Fruit fly (Drosophila melanogaster) whole organism, embryonic: Measurements from ENCODE around the gene CG11893.
A peak's percentile ranks its signal among the peaks of the same experiment; 100 is the strongest.

Experiments
- Abd-B ChIP-seq: fragments of 200-800 bp; sonication (Bioruptor generic); optimal IDR thresholded peaks from 2 replicates; lab custom pipeline; 2018; ENCODE audit warnings: missing biosample characterization, mild to moderate bottlenecking, missing genetic modification characterization, moderate library complexity
- BEAF-32 ChIP-seq: fragments of 200-800 bp; sonication (Bioruptor generic); optimal IDR thresholded peaks from 3 replicates; lab custom pipeline; 2017; ENCODE audit warnings: missing biosample characterization, missing genetic modification characterization, mild to moderate bottlenecking, moderate library complexity, missing genetic modification reagents
- CG12299 ChIP-seq: fragments of 200-800 bp; sonication (Bioruptor generic); optimal IDR thresholded peaks from 2 replicates; lab custom pipeline; 2018; ENCODE audit warnings: missing biosample characterization, mild to moderate bottlenecking, missing genetic modification characterization
- CG1233 ChIP-seq: fragments of 200-800 bp; sonication (Bioruptor generic); optimal IDR thresholded peaks from 4 replicates; lab custom pipeline; 2018; ENCODE audit warnings: missing biosample characterization, mild to moderate bottlenecking, missing genetic modification characterization
- CG4617 ChIP-seq: fragments of 200-800 bp; sonication (Bioruptor generic); optimal IDR thresholded peaks from 3 replicates; lab custom pipeline; 2016; ENCODE audit warnings: missing biosample characterization, missing genetic modification characterization, borderline replicate concordance
- CG6791 ChIP-seq: fragments of 200-800 bp; sonication (Bioruptor generic); IDR thresholded peaks from 3 replicates; pipeline ENCODE4 v1.3.6; 2022; ENCODE audit warnings: missing biosample characterization, missing genetic modification characterization; ENCODE audit not compliant: partially characterized antibody
- CG7839 ChIP-seq: fragments of 200-800 bp; sonication (Bioruptor generic); optimal IDR thresholded peaks from 3 replicates; lab custom pipeline; 2018; ENCODE audit warnings: missing biosample characterization, mild to moderate bottlenecking, missing genetic modification characterization, moderate library complexity
- CG9797 ChIP-seq: fragments of 200-800 bp; sonication (Bioruptor generic); optimal IDR thresholded peaks from 3 replicates; lab custom pipeline; 2018; ENCODE audit warnings: missing biosample characterization, mild to moderate bottlenecking, missing genetic modification characterization
- Dip2 ChIP-seq: fragments of 200-800 bp; sonication (Bioruptor generic); IDR thresholded peaks from 2 replicates; pipeline ENCODE4 v1.3.6; 2022; ENCODE audit warnings: missing biosample characterization, missing genetic modification characterization
- Dll ChIP-seq: fragments of 200-800 bp; sonication (Bioruptor generic); IDR thresholded peaks from 4 replicates; pipeline ENCODE4 v1.3.6; 2022; ENCODE audit warnings: missing biosample characterization, missing genetic modification characterization; ENCODE audit not compliant: partially characterized antibody
- Dp ChIP-seq: fragments of 200-800 bp; sonication (Bioruptor generic); optimal IDR thresholded peaks from 2 replicates; lab custom pipeline; 2018; ENCODE audit warnings: missing biosample characterization, mild to moderate bottlenecking, missing genetic modification characterization, moderate library complexity
- Hand ChIP-seq: fragments of 200-800 bp; sonication (Bioruptor generic); optimal IDR thresholded peaks from 2 replicates; lab custom pipeline; 2017; ENCODE audit warnings: mild to moderate bottlenecking, missing biosample characterization, missing genetic modification reagents, missing genetic modification characterization
- MBD-R2 ChIP-seq: fragments of 200-800 bp; sonication (Bioruptor generic); IDR thresholded peaks from 2 replicates; pipeline ENCODE4 v1.3.6; 2022; ENCODE audit warnings: missing biosample characterization, missing genetic modification characterization
- MESR4 ChIP-seq: fragments of 200-800 bp; sonication (Bioruptor generic); optimal IDR thresholded peaks from 2 replicates; lab custom pipeline; 2018; ENCODE audit warnings: missing biosample characterization, mild to moderate bottlenecking, missing genetic modification characterization, moderate library complexity
- Meics ChIP-seq: fragments of 200-800 bp; sonication (Bioruptor generic); optimal IDR thresholded peaks from 2 replicates; lab custom pipeline; 2017; ENCODE audit warnings: missing biosample characterization, mild to moderate bottlenecking, missing genetic modification characterization
- Rfx ChIP-seq: fragments of 200-800 bp; sonication (Bioruptor generic); IDR thresholded peaks from 2 replicates; pipeline ENCODE4 v1.3.6; 2022; ENCODE audit warnings: missing biosample characterization, missing genetic modification characterization
- Sin3A ChIP-seq: fragments of >200 bp; optimal IDR thresholded peaks from 2 replicates; lab custom pipeline; 2018
- YL-1 ChIP-seq: fragments of 200-800 bp; sonication (Bioruptor generic); optimal IDR thresholded peaks from 3 replicates; lab custom pipeline; 2017; ENCODE audit warnings: missing biosample characterization, mild to moderate bottlenecking, missing genetic modification characterization
- chinmo ChIP-seq: fragments of 200-800 bp; sonication (Bioruptor generic); IDR thresholded peaks from 4 replicates; pipeline ENCODE4 v1.3.6; 2022; ENCODE audit warnings: missing biosample characterization, missing genetic modification characterization; ENCODE audit not compliant: partially characterized antibody
- eyg ChIP-seq: fragments of 200-800 bp; sonication (Bioruptor generic); optimal IDR thresholded peaks from 3 replicates; lab custom pipeline; 2016; ENCODE audit warnings: missing biosample characterization, missing genetic modification characterization
- fd3F ChIP-seq: fragments of 200-800 bp; sonication (Bioruptor generic); optimal IDR thresholded peaks from 2 replicates; lab custom pipeline; 2018; ENCODE audit warnings: missing biosample characterization, mild to moderate bottlenecking, missing genetic modification characterization, moderate library complexity
- gfzf ChIP-seq: fragments of 200-800 bp; sonication (Bioruptor generic); optimal IDR thresholded peaks from 2 replicates; lab custom pipeline; 2016; ENCODE audit warnings: missing biosample characterization, mild to moderate bottlenecking, missing genetic modification characterization, moderate library complexity
- kah ChIP-seq: fragments of 200-800 bp; sonication (Bioruptor generic); optimal IDR thresholded peaks from 2 replicates; lab custom pipeline; 2018; ENCODE audit warnings: missing biosample characterization, mild to moderate bottlenecking, missing genetic modification characterization
- mam ChIP-seq: fragments of 200-800 bp; sonication (Bioruptor generic); optimal IDR thresholded peaks from 3 replicates; lab custom pipeline; 2016; ENCODE audit warnings: missing biosample characterization, missing genetic modification characterization
- pzg ChIP-seq: fragments of 200-800 bp; sonication (Bioruptor generic); optimal IDR thresholded peaks from 3 replicates; lab custom pipeline; 2018; ENCODE audit warnings: missing biosample characterization, mild to moderate bottlenecking, missing genetic modification characterization, moderate library complexity
- schlank ChIP-seq: fragments of 200-800 bp; sonication (Bioruptor generic); optimal IDR thresholded peaks from 2 replicates; lab custom pipeline; 2018; ENCODE audit warnings: missing biosample characterization, mild to moderate bottlenecking, missing genetic modification characterization
- sd ChIP-seq: fragments of 200-800 bp; sonication (Bioruptor generic); optimal IDR thresholded peaks from 3 replicates; lab custom pipeline; 2018; ENCODE audit warnings: missing biosample characterization, mild to moderate bottlenecking, missing genetic modification characterization, moderate library complexity
- sens-2 ChIP-seq: fragments of 200-800 bp; sonication (Bioruptor generic); IDR thresholded peaks from 2 replicates; pipeline ENCODE4 v1.3.6; 2022; ENCODE audit warnings: missing biosample characterization, missing genetic modification characterization
- slp2 ChIP-seq: fragments of 200-800 bp; sonication (Bioruptor generic); optimal IDR thresholded peaks from 2 replicates; lab custom pipeline; 2016; ENCODE audit warnings: missing biosample characterization, missing genetic modification characterization
- stwl ChIP-seq: fragments of 200-800 bp; sonication (Bioruptor generic); optimal IDR thresholded peaks from 3 replicates; lab custom pipeline; 2018; ENCODE audit warnings: missing biosample characterization, mild to moderate bottlenecking, missing genetic modification characterization, moderate library complexity
- wdn ChIP-seq: fragments of 200-800 bp; sonication (Bioruptor generic); IDR thresholded peaks from 2 replicates; pipeline ENCODE4 v1.3.6; 2022; ENCODE audit warnings: missing biosample characterization, missing genetic modification characterization

CG11893 gene

DNA sequence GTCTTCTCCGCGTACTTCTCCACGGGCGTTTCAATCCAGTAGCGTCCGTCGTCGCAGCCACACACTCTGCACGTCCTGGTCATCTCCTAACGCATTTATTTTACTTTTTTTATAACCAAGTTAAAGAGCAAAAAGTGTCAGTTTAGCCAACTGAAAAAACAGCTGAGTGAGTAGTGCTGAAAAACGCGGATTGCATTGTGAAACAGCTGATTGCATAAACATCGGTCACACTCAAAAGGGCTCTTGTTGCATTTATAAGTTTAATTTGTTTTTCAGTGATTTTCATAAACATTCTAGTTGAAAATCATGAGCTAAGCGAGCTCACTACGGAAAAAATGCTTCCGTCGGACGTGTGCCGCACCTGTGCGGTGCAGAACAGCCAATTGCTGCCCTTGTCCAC, 45.4 kb downstream of the CG11893 start, which contains the start of the genes CG10669 and CG11902 (continued):
- TF ChIP-seq gfzf (GFP tag; lab: Kevin White, UChicago), result peak; percentile 47
- no peak for TF ChIP-seq wdn (GFP tag; lab: Robert Waterston, UW)
- peak; percentile 50; the same call in 1 of the 4 replicates for TF ChIP-seq chinmo (GFP tag; lab: Robert Waterston, UW)
- peak; percentile 60 for TF ChIP-seq CG9797 (GFP tag; lab: Kevin White, UChicago)
- no peak for TF ChIP-seq Rfx (GFP tag; lab: Robert Waterston, UW)
- TF ChIP-seq MBD-R2, result peak; percentile 97
- 0 out of 3 replicates have a peak, but pooled peaks have one; percentile 23 for TF ChIP-seq CG6791
- peak; percentile 29 for TF ChIP-seq CG4617
- 0 out of 4 replicates have a peak, but pooled peaks have one; percentile 31 for TF ChIP-seq Dll (GFP tag; lab: Robert Waterston, UW)
- TF ChIP-seq CG1233 (GFP tag; lab: Kevin White, UChicago), result no peak
- no peak for TF ChIP-seq sens-2 (GFP tag; lab: Robert Waterston, UW)
- TF ChIP-seq CG12299 (tag; lab: Kevin White, UChicago), result no peak
- peak; percentile 39 for TF ChIP-seq MESR4 (GFP tag; lab: Kevin White, UChicago)
- TF ChIP-seq sd (tag; lab: Kevin White, UChicago), result no peak
- peak; percentile 8 for TF ChIP-seq YL-1
- TF ChIP-seq Sin3A (lab: Kevin White, UChicago), result peak; percentile 3
- TF ChIP-seq slp2 (GFP tag; lab: Kevin White, UChicago), result no peak
- no peak for TF ChIP-seq mam
- TF ChIP-seq BEAF-32, result peak; percentile 11
- peak; percentile 14 for TF ChIP-seq kah (GFP tag; lab: Kevin White, UChicago)
- TF ChIP-seq Abd-B (GFP tag; lab: Kevin White, UChicago), result no peak
- no peak for TF ChIP-seq Hand (GFP tag; lab: Kevin White, UChicago)
- peak; percentile 3 for TF ChIP-seq Dp
- TF ChIP-seq eyg (GFP tag; lab: Kevin White, UChicago), result no peak
- peak; percentile 76 for TF ChIP-seq stwl (tag; lab: Kevin White, UChicago)
- TF ChIP-seq Dip2 (GFP tag; lab: Robert Waterston, UW), result no peak
- peak; percentile 40 for TF ChIP-seq pzg (GFP tag; lab: Kevin White, UChicago)

DNA sequence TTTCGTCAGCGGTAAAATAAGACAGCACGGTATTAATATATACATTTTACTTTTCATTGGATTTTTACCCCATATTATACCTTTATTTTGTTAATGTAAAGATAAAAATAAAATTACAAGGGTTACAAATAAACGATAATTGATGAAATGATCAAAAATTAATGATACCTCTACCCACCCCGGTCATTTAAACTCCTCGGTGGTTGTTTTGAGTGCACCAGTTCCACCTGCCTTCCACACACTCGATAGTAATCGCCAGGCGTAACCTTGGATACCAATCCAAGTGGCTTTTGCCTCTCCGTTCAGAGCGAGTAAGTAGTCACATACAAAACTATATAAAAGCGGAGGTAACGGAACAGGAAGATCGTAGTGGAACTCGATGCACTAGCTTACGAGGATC, 50.3 kb downstream of the CG11893 start, which contains the start of gene rha:
Gene rha (plus strand): TSS at position 301 of the 400 bp plus-strand sequence.
- TF ChIP-seq CG7839 (no peak), fd3F (GFP tag; lab: Kevin White, UChicago) (no peak), Meics (no peak), schlank (tag; lab: Kevin White, UChicago) (no peak)
